Worm (Caenorhabditis elegans): ENCODE data around the gene C23H4.6.

DNA sequence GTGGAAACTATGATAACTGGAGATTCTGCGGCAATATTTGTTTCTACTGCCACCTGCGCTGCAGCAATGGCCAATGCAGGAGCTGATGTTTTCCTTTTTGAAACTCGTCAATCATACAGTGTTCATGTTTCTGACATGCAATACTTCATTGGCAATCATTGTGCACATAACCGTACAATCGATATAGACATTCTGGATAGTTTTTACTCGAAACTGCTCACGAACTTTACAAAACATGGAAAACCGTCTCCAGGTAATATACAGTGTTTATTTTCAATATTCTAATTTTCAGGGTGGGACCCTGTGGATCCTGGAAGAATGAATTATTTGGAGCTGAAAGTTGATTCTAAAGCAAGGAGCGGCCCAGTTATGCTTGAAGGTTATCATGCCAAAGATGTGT is 13.6 kb upstream of the C23H4.6 start, which contains the start of gene cest-9.2:
- TF ChIP-seq unc-62 (GFP tag; optimal IDR thresholded peaks at IDR 0.05): no peak
- no peak for TF ChIP-seq nhr-28 (tag; optimal IDR thresholded peaks at IDR 0.05)
- no peak for TF ChIP-seq pha-4 (tag; optimal IDR thresholded peaks at IDR 0.05)
- no peak for TF ChIP-seq M03D4.4 (tag; optimal IDR thresholded peaks at IDR 0.05)
- TF ChIP-seq snpc-4 (tag; optimal IDR thresholded peaks at IDR 0.05): no peak
- no peak for TF ChIP-seq nhr-76 (tag; optimal IDR thresholded peaks at IDR 0.05)
- TF ChIP-seq elt-3 (tag; optimal IDR thresholded peaks at IDR 0.05): no peak
- no peak for TF ChIP-seq ztf-11 (tag; optimal IDR thresholded peaks at IDR 0.05)
- TF ChIP-seq sem-2 (GFP tag; optimal IDR thresholded peaks at IDR 0.05): no peak
- TF ChIP-seq elt-1 (tag; optimal IDR thresholded peaks at IDR 0.05; ENCODE audit: borderline replicate concordance, insufficient read depth): no peak
- TF ChIP-seq sptf-1 (tag; optimal IDR thresholded peaks at IDR 0.05): no peak
- no peak for TF ChIP-seq unc-39 (tag; optimal IDR thresholded peaks at IDR 0.05)
- no peak for TF ChIP-seq blmp-1 (tag; optimal IDR thresholded peaks at IDR 0.05)
- TF ChIP-seq mab-5 (tag; optimal IDR thresholded peaks at IDR 0.05): no peak

Measured in whole organism, mixed stage, embryonic.